Worm (Caenorhabditis elegans) whole organism, L2 larva: Measurements from ENCODE around the gene C56E6.7.
A peak's percentile ranks its signal among the peaks of the same experiment; 100 is the strongest.

Experiments
- C34F6.9 ChIP-seq: fragments of 150-350 bp; optimal IDR thresholded peaks from 2 replicates; lab custom pipeline; 2014; ENCODE audit warnings: missing biosample characterization, missing genetic modification characterization
- F13H6.1 ChIP-seq: sonication (generic microtip); optimal IDR thresholded peaks from 2 replicates; lab custom pipeline; 2016; ENCODE audit warnings: missing genetic modification characterization, missing compliant biosample characterization
- R02D3.7 ChIP-seq: fragments of 150-350 bp; optimal IDR thresholded peaks from 2 replicates; lab custom pipeline; 2014; ENCODE audit warnings: missing biosample characterization, missing genetic modification characterization
- Y55F3AM.14 ChIP-seq: fragments of 200-800 bp; sonication (Bioruptor generic); optimal IDR thresholded peaks from 2 replicates; lab custom pipeline; 2018; ENCODE audit warnings: mild to moderate bottlenecking, missing genetic modification characterization, missing compliant biosample characterization
- ZK546.5 ChIP-seq: sonication (generic microtip); optimal IDR thresholded peaks from 2 replicates; lab custom pipeline; 2017; ENCODE audit warnings: missing biosample characterization, missing genetic modification characterization
- aly-2 ChIP-seq: fragments of 150-350 bp; optimal IDR thresholded peaks from 2 replicates; lab custom pipeline; 2014; ENCODE audit warnings: missing biosample characterization, missing genetic modification characterization
- ama-1 ChIP-seq: fragments of 150-350 bp; optimal IDR thresholded peaks from 2 replicates; lab custom pipeline; 2018; ENCODE audit warnings: inconsistent platforms
- blmp-1 ChIP-seq: sonication (generic microtip); optimal IDR thresholded peaks from 2 replicates; lab custom pipeline; 2017; ENCODE audit warnings: missing genetic modification characterization, mild to moderate bottlenecking, missing compliant biosample characterization, antibody characterized with exemption, moderate library complexity; ENCODE audit not compliant: insufficient read depth
- ceh-16 ChIP-seq: fragments of 150-350 bp; optimal IDR thresholded peaks from 2 replicates; lab custom pipeline; 2014; ENCODE audit warnings: missing biosample characterization, missing genetic modification characterization
- crh-2 ChIP-seq: sonication (generic microtip); optimal IDR thresholded peaks from 2 replicates; lab custom pipeline; 2017; ENCODE audit warnings: missing biosample characterization, missing genetic modification characterization
- dmd-4 ChIP-seq: sonication (generic microtip); optimal IDR thresholded peaks from 2 replicates; lab custom pipeline; 2017; ENCODE audit warnings: missing biosample characterization, missing genetic modification characterization
- egl-27 ChIP-seq: sonication (generic microtip); optimal IDR thresholded peaks from 3 replicates; lab custom pipeline; 2017; ENCODE audit warnings: missing biosample characterization, missing genetic modification reagents, missing genetic modification characterization
- fos-1 ChIP-seq: fragments of 150-350 bp; optimal IDR thresholded peaks from 2 replicates; lab custom pipeline; 2014; ENCODE audit warnings: missing biosample characterization, missing genetic modification characterization
- lin-11 ChIP-seq: fragments of 150-350 bp; sonication (generic microtip); optimal IDR thresholded peaks from 2 replicates; lab custom pipeline; 2014; ENCODE audit warnings: missing biosample characterization, missing genetic modification characterization, inconsistent platforms, mixed read lengths
- lin-39 ChIP-seq: fragments of 150-350 bp; optimal IDR thresholded peaks from 2 replicates; lab custom pipeline; 2014; ENCODE audit warnings: missing biosample characterization, missing genetic modification reagents, missing genetic modification characterization
- lsy-2 ChIP-seq, 2 experiments: fragments of 150-350 bp in 1 of 2; sonication (generic microtip) in 1 of 2; optimal IDR thresholded peaks; 2 replicates each; lab custom pipeline; 2014 to 2017; ENCODE audit warnings: missing biosample characterization in 2 of 2, missing genetic modification characterization in 2 of 2
- mab-5 ChIP-seq: fragments of 150-350 bp; optimal IDR thresholded peaks from 2 replicates; lab custom pipeline; 2014; ENCODE audit warnings: missing biosample characterization, missing genetic modification characterization
- mbf-1 ChIP-seq: sonication (generic microtip); optimal IDR thresholded peaks from 2 replicates; lab custom pipeline; 2017; ENCODE audit warnings: missing biosample characterization, missing genetic modification characterization
- mdl-1 ChIP-seq, 2 experiments: fragments of 150-350 bp in 1 of 2; sonication (generic microtip) in 1 of 2; optimal IDR thresholded peaks; 2 replicates each; lab custom pipeline; 2017; ENCODE audit warnings: missing biosample characterization in 2 of 2, missing genetic modification characterization in 2 of 2
- nhr-129 ChIP-seq: fragments of 150-350 bp; optimal IDR thresholded peaks from 2 replicates; lab custom pipeline; 2014; ENCODE audit warnings: missing biosample characterization, missing genetic modification characterization
- nhr-23 ChIP-seq: fragments of 150-350 bp; optimal IDR thresholded peaks from 2 replicates; lab custom pipeline; 2014; ENCODE audit warnings: missing biosample characterization, missing genetic modification reagents, missing genetic modification characterization
- nhr-25 ChIP-seq: fragments of 150-350 bp; sonication (generic microtip); optimal IDR thresholded peaks from 3 replicates; lab custom pipeline; 2014; ENCODE audit warnings: missing biosample characterization, missing genetic modification characterization
- nhr-6 ChIP-seq: fragments of 150-350 bp; optimal IDR thresholded peaks from 2 replicates; lab custom pipeline; 2014; ENCODE audit warnings: missing biosample characterization, missing genetic modification characterization
- nhr-77 ChIP-seq: fragments of 150-350 bp; optimal IDR thresholded peaks from 2 replicates; lab custom pipeline; 2014; ENCODE audit warnings: missing biosample characterization, missing genetic modification characterization
- peb-1 ChIP-seq: fragments of 150-350 bp; optimal IDR thresholded peaks from 2 replicates; lab custom pipeline; 2014; ENCODE audit warnings: missing biosample characterization, missing genetic modification characterization
- sem-4 ChIP-seq: fragments of 150-350 bp; optimal IDR thresholded peaks from 2 replicates; lab custom pipeline; 2014; ENCODE audit warnings: missing biosample characterization, missing genetic modification reagents, missing genetic modification characterization
- sma-3 ChIP-seq: sonication (generic microtip); optimal IDR thresholded peaks from 2 replicates; lab custom pipeline; 2016; ENCODE audit warnings: missing genetic modification reagents, missing genetic modification characterization, missing compliant biosample characterization
- sma-9 ChIP-seq, 2 experiments: fragments of 150-350 bp in 1 of 2; sonication (generic microtip) in 1 of 2; optimal IDR thresholded peaks; 2 replicates each; lab custom pipeline; 2014 to 2016; ENCODE audit warnings: missing genetic modification characterization in 2 of 2, mild to moderate bottlenecking in 1 of 2, missing biosample characterization in 1 of 2, missing compliant biosample characterization in 1 of 2, missing genetic modification reagents in 1 of 2, moderate library complexity in 1 of 2
- snpc-4 ChIP-seq: fragments of 150-350 bp; optimal IDR thresholded peaks from 2 replicates; lab custom pipeline; 2014; ENCODE audit warnings: missing biosample characterization, missing genetic modification characterization
- unc-39 ChIP-seq: fragments of 150-350 bp; optimal IDR thresholded peaks from 2 replicates; lab custom pipeline; 2014; ENCODE audit warnings: missing biosample characterization, missing genetic modification characterization
- unc-55 ChIP-seq: fragments of 150-350 bp; sonication (generic microtip); optimal IDR thresholded peaks from 3 replicates; lab custom pipeline; 2014; ENCODE audit warnings: missing biosample characterization, missing genetic modification reagents, missing genetic modification characterization
- unc-62 ChIP-seq: fragments of 150-350 bp; optimal IDR thresholded peaks from 2 replicates; lab custom pipeline; 2014; ENCODE audit warnings: missing biosample characterization, missing genetic modification reagents, missing genetic modification characterization
- zag-1 ChIP-seq: fragments of 150-350 bp; optimal IDR thresholded peaks from 2 replicates; lab custom pipeline; 2014; ENCODE audit warnings: missing biosample characterization, missing genetic modification characterization

The C56E6.7 gene

DNA sequence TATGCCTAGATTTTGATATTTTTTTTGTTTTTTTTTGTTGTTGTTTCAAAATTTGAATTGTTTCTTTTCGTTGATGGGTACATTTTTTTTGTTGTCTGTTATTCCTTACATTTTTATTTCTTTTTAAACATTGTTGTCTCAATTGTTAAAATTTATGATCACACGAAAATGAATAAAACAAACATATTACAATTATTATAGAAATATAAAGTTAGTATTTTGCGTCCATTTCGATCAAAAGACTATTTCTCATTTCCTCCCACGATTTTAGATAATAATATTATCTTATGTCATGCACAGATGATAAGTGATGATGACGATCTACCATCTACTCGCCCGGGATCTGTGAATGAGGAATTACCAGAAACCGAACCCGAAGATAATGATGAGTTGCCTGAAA, 38.3 kb downstream of the C56E6.7 start, which contains the start of gene wrn-1:
TSS of gene wrn-1 (plus strand) at position 301 of the 400 bp plus-strand sequence.
- TF ChIP-seq dmd-4 (no peak), sma-3 (no peak), lin-39 (tag; lab: Kevin White, UChicago) (no peak)

DNA sequence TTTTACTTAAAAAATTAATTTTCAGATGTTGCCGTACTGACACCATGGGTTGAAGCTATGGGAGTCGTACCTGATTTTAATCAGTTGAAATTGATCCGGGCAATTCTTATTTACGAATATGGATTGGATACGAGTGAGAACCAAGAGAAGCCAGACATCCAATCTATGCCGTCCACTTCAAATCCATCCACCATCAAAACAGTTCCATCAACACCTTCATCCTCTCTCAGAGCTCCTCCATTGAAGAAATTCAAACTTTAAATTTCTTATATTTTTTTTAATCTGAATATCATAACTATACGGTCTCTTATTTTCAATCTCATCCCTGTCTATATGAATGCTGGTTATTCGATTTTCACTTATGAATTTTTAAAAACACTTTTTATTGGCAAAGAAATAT, 42.5 kb downstream of the C56E6.7 start:
- TF ChIP-seq egl-27 (tag; lab: Kevin White, UChicago) (no peak), peb-1 (tag; lab: Kevin White, UChicago) (no peak), aly-2 (tag; lab: Kevin White, UChicago) (no peak), snpc-4 (no peak), lsy-2 (tag; optimal IDR thresholded peaks at IDR 0.05; lab: Kevin White, UChicago) (no peak), nhr-77 (no peak), R02D3.7 (tag; lab: Kevin White, UChicago) (no peak), nhr-6 (tag; lab: Kevin White, UChicago) (no peak), mdl-1 (tag; optimal IDR thresholded peaks at IDR 0.05; lab: Kevin White, UChicago) (no peak), ama-1 (no peak), blmp-1 (tag; lab: Kevin White, UChicago) (no peak), C34F6.9 (no peak), sem-4 (tag; lab: Kevin White, UChicago) (no peak), crh-2 (no peak), unc-55 (GFP tag; lab: Kevin White, UChicago) (no peak), mab-5 (tag; lab: Kevin White, UChicago) (no peak), F13H6.1 (tag; lab: Kevin White, UChicago) (no peak), nhr-23 (no peak), dmd-4 (no peak), unc-62 (GFP tag; lab: Kevin White, UChicago) (no peak)

DNA sequence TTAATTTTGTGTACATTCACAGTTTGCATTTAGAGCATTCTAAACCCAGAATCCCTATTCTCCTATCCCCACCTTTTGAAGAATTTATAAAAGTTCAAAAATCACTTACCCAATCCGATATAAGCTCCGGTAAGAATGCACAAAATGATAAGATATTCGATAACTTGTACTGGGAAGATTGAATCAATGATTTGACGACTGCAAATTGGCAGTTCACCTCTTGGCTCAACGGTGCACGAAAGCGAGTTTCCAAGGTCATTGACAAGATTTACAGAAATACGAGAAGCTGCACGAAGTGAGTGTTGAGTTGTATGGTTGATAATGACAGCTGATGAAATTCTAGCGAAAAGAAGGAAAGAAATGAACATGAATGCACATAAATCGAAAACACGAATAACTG, 43.9 kb downstream of the C56E6.7 start:
- TF ChIP-seq ama-1, result peak; percentile 51
- TF ChIP-seq nhr-129 (tag; lab: Kevin White, UChicago), result peak; percentile 27
- TF ChIP-seq ceh-16 (tag; lab: Kevin White, UChicago), result no peak

DNA sequence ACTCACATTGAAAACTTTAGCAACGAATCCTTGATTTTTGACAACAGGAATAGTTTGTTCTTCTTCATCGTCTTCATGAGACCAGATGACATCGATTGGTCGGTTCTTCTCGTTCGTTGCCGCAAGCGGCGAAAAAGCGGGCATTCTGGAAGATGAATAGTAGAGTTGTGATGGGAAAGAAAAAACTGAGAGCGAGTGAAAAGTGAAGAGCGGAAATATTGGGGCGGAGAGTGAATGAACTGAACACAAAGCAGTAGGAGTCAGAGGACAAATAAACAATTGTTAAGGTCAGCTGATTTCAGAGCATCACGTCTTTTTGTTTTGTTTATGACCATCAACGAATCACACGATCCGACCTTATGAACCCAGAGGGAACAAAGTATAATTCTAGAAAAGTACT, 44.9 kb downstream of the C56E6.7 start, which contains the start of gene F18C5.10:
TSS of gene F18C5.10 (minus strand) at position 145 of the 400 bp plus-strand sequence.
- TF ChIP-seq ama-1 (peak; percentile 60), lin-11 (tag; lab: Kevin White, UChicago) (no peak), nhr-129 (tag; lab: Kevin White, UChicago) (peak; percentile 74), lsy-2 (tag; optimal IDR thresholded peaks at IDR 0.05; lab: Kevin White, UChicago) (peak in 1 of 2 experiments; percentile 9), ZK546.5 (no peak)
- TF ChIP-seq, all 48 proteins: peak for 3

DNA sequence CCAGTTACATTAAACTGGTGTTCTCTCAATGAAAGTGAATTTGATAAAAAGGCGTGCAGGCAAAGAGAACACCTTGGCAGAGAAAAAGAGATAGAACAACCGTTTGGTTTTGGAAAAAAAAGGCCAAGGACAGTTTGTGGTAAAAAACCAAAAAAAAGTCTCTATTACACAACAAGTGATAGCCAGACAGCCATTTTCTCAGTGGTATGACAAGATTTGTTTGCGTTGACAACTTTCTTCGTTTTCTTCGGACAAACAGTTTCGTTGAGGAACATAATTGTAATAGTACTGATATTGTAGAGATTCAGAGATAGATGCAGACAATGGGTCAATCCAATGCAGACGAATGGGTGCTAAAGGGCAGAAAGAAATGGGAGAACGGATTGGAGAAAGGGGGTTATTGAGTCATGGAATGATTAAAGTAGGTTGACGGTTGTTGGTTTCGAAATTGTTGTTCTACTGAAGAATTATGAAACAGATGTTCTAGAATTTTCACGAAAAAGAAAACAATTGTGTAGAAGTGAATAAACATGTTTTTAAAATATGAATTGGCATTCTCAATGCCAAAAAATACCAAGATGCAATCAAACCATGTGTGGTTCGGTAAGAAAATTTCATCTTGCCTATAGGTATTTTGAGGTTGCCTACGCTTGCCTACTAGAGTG, 46.0 kb downstream of the C56E6.7 start:
- TF ChIP-seq lsy-2 (tag; optimal IDR thresholded peaks at IDR 0.05; lab: Kevin White, UChicago), result peak in 1 of 2 experiments; percentile 9
- TF ChIP-seq mbf-1 (tag; lab: Kevin White, UChicago), result no peak
- TF ChIP-seq F13H6.1 (tag; lab: Kevin White, UChicago), result peak; percentile 9
- peak; percentile 24 for TF ChIP-seq sma-9 (GFP tag; optimal IDR thresholded peaks at IDR 0.05; lab: Kevin White, UChicago)
- no peak for TF ChIP-seq sma-9 (tag; optimal IDR thresholded peaks at IDR 0.05; lab: Kevin White, UChicago)
- no peak for TF ChIP-seq zag-1
- TF ChIP-seq Y55F3AM.14 (GFP tag; lab: Kevin White, UChicago), result peak; percentile 35
- peak; percentile 56 for TF ChIP-seq sma-3
- TF ChIP-seq sem-4 (tag; lab: Kevin White, UChicago), result no peak
- peak; percentile 29 for TF ChIP-seq fos-1 (tag; lab: Kevin White, UChicago)
- peak; percentile 17 for TF ChIP-seq nhr-6 (tag; lab: Kevin White, UChicago)
- peak; percentile 72 for TF ChIP-seq nhr-25 (tag; lab: Kevin White, UChicago)
- TF ChIP-seq blmp-1 (tag; lab: Kevin White, UChicago), result peak; percentile 94
- TF ChIP-seq unc-62 (GFP tag; lab: Kevin White, UChicago), result no peak
- TF ChIP-seq unc-39 (tag; lab: Kevin White, UChicago), result no peak
- TF ChIP-seq, all 48 proteins: peak for 9
